Fruit fly (Drosophila melanogaster) S2 (cell line): ENCODE measurements around the gene pros.

Experiments used
- CG8478 ChIP-seq: fragments of >200 bp; optimal IDR thresholded peaks from 2 replicates; lab custom pipeline; 2018
- CTCF ChIP-seq, 2 experiments: fragments of >200 bp; optimal IDR thresholded peaks; 2 replicates each; lab custom pipeline; 2018

pros gene

dm6 chr3R:11328180-11328579, at the start of gene pros:
TSS of gene pros (plus strand) at chr3R:11328480.
- no peak for TF ChIP-seq CTCF (optimal IDR thresholded peaks at IDR 0.05; lab: Kevin White, UChicago)
- no peak for TF ChIP-seq CG8478 (lab: Kevin White, UChicago)

- TF ChIP-seq CG8478 (lab: Kevin White, UChicago), result no peak
- TF ChIP-seq CTCF (optimal IDR thresholded peaks at IDR 0.05; lab: Kevin White, UChicago), result no peak
Observed at dm6 chr3R:11281887-11282286, 46.4 kb upstream of the pros start.

- TF ChIP-seq CG8478 (lab: Kevin White, UChicago) (no peak), CTCF (optimal IDR thresholded peaks at IDR 0.05; lab: Kevin White, UChicago) (peak; percentile 48 to 61)
Observed at dm6 chr3R:11286948-11287347, 41.3 kb upstream of the pros start.

- TF ChIP-seq CTCF (optimal IDR thresholded peaks at IDR 0.05; lab: Kevin White, UChicago) (peak in 1 of 2 experiments; percentile 1), CG8478 (lab: Kevin White, UChicago) (no peak)
Observed at dm6 chr3R:11302936-11303335, 25.3 kb upstream of the pros start.

- no peak for TF ChIP-seq CTCF (optimal IDR thresholded peaks at IDR 0.05; lab: Kevin White, UChicago)
- no peak for TF ChIP-seq CG8478 (lab: Kevin White, UChicago)
Observed at dm6 chr3R:11305917-11306316, 22.4 kb upstream of the pros start.

dm6 chr3R:11310669-11311068, 17.6 kb upstream of the pros start:
- TF ChIP-seq CG8478 (lab: Kevin White, UChicago) (no peak), CTCF (optimal IDR thresholded peaks at IDR 0.05; lab: Kevin White, UChicago) (no peak)

- TF ChIP-seq CTCF (optimal IDR thresholded peaks at IDR 0.05; lab: Kevin White, UChicago) (peak; percentile 90), CG8478 (lab: Kevin White, UChicago) (no peak)
Observed at dm6 chr3R:11312292-11312691, 16.0 kb upstream of the pros start.

- TF ChIP-seq CG8478 (lab: Kevin White, UChicago), result no peak
- TF ChIP-seq CTCF (optimal IDR thresholded peaks at IDR 0.05; lab: Kevin White, UChicago), result no peak
Observed at dm6 chr3R:11316667-11317066, 11.6 kb upstream of the pros start.

dm6 chr3R:11330713-11331112, 2.4 kb downstream of the pros start:
- TF ChIP-seq CG8478 (lab: Kevin White, UChicago) (no peak), CTCF (optimal IDR thresholded peaks at IDR 0.05; lab: Kevin White, UChicago) (no peak)

- TF ChIP-seq CG8478 (lab: Kevin White, UChicago), result no peak
- TF ChIP-seq CTCF (optimal IDR thresholded peaks at IDR 0.05; lab: Kevin White, UChicago), result no peak
Observed at dm6 chr3R:11334272-11334874, 6.1 kb downstream of the pros start.

dm6 chr3R:11335794-11336193, 7.5 kb downstream of the pros start:
- no peak for TF ChIP-seq CG8478 (lab: Kevin White, UChicago)
- no peak for TF ChIP-seq CTCF (optimal IDR thresholded peaks at IDR 0.05; lab: Kevin White, UChicago)

- TF ChIP-seq CG8478 (lab: Kevin White, UChicago), result no peak
- no peak for TF ChIP-seq CTCF (optimal IDR thresholded peaks at IDR 0.05; lab: Kevin White, UChicago)
Observed at dm6 chr3R:11337109-11337508, 8.8 kb downstream of the pros start.

- TF ChIP-seq CTCF (optimal IDR thresholded peaks at IDR 0.05; lab: Kevin White, UChicago) (no peak), CG8478 (lab: Kevin White, UChicago) (no peak)
Observed at dm6 chr3R:11338287-11338686, 10.0 kb downstream of the pros start.

dm6 chr3R:11343450-11343849, 15.2 kb downstream of the pros start:
- TF ChIP-seq CG8478 (lab: Kevin White, UChicago) (no peak), CTCF (optimal IDR thresholded peaks at IDR 0.05; lab: Kevin White, UChicago) (no peak)

dm6 chr3R:11343966-11344365, 15.7 kb downstream of the pros start:
- TF ChIP-seq CG8478 (lab: Kevin White, UChicago), result no peak
- peak; percentile 35 to 42 for TF ChIP-seq CTCF (optimal IDR thresholded peaks at IDR 0.05; lab: Kevin White, UChicago)

- TF ChIP-seq CG8478 (lab: Kevin White, UChicago) (no peak), CTCF (optimal IDR thresholded peaks at IDR 0.05; lab: Kevin White, UChicago) (peak; percentile 34 to 48)
Observed at dm6 chr3R:11344901-11345300, 16.6 kb downstream of the pros start.
